Fruit fly (Drosophila melanogaster) whole organism, embryonic: ENCODE results near the gene Cad88C.

Source experiments
- ATbp ChIP-seq: fragments of 200-800 bp; sonication (Bioruptor generic); optimal IDR thresholded peaks from 2 replicates; lab custom pipeline; 2017; ENCODE audit warnings: missing biosample characterization, mild to moderate bottlenecking, missing genetic modification characterization, missing genetic modification reagents
- B-H1 ChIP-seq: fragments of 200-800 bp; sonication (Bioruptor generic); IDR thresholded peaks from 3 replicates; pipeline ENCODE4 v1.3.6; 2022; ENCODE audit warnings: missing biosample characterization, missing genetic modification characterization
- BEAF-32 ChIP-seq: fragments of 200-800 bp; sonication (Bioruptor generic); optimal IDR thresholded peaks from 3 replicates; lab custom pipeline; 2017; ENCODE audit warnings: missing biosample characterization, missing genetic modification characterization, mild to moderate bottlenecking, moderate library complexity, missing genetic modification reagents
- Bteb2 ChIP-seq: fragments of 200-800 bp; sonication (Bioruptor generic); optimal IDR thresholded peaks from 2 replicates; lab custom pipeline; 2016; ENCODE audit warnings: missing biosample characterization, missing genetic modification characterization
- CG10321 ChIP-seq: fragments of 200-800 bp; sonication (Bioruptor generic); IDR thresholded peaks from 2 replicates; pipeline ENCODE4 v1.3.6; 2022; ENCODE audit warnings: missing biosample characterization, missing genetic modification characterization
- CG10565 ChIP-seq: fragments of 200-800 bp; sonication (Bioruptor generic); optimal IDR thresholded peaks from 3 replicates; lab custom pipeline; 2016; ENCODE audit warnings: missing biosample characterization, mild to moderate bottlenecking, missing genetic modification characterization
- CG12071 ChIP-seq: fragments of 200-800 bp; sonication (Bioruptor generic); optimal IDR thresholded peaks from 3 replicates; lab custom pipeline; 2018; ENCODE audit warnings: missing biosample characterization, mild to moderate bottlenecking, missing genetic modification characterization
- CG12155 ChIP-seq: fragments of 200-800 bp; sonication (Bioruptor generic); optimal IDR thresholded peaks from 3 replicates; lab custom pipeline; 2016; ENCODE audit warnings: missing biosample characterization, missing genetic modification characterization
- CG12236 ChIP-seq: fragments of 200-800 bp; sonication (Bioruptor generic); optimal IDR thresholded peaks from 2 replicates; lab custom pipeline; 2016; ENCODE audit warnings: missing biosample characterization, missing genetic modification characterization
- CG12299 ChIP-seq: fragments of 200-800 bp; sonication (Bioruptor generic); optimal IDR thresholded peaks from 2 replicates; lab custom pipeline; 2018; ENCODE audit warnings: missing biosample characterization, mild to moderate bottlenecking, missing genetic modification characterization
- CG13894 ChIP-seq: fragments of 200-800 bp; sonication (Bioruptor generic); optimal IDR thresholded peaks from 3 replicates; lab custom pipeline; 2018; ENCODE audit warnings: missing biosample characterization, mild to moderate bottlenecking, missing genetic modification characterization, moderate library complexity
- CG14965 ChIP-seq: fragments of 200-800 bp; sonication (Bioruptor generic); optimal IDR thresholded peaks from 2 replicates; lab custom pipeline; 2016; ENCODE audit warnings: missing biosample characterization, missing genetic modification characterization, borderline replicate concordance
- CG16813 ChIP-seq: fragments of 200-800 bp; sonication (Bioruptor generic); IDR thresholded peaks from 3 replicates; pipeline ENCODE4 v1.3.6; 2022; ENCODE audit warnings: missing biosample characterization, missing genetic modification characterization; ENCODE audit not compliant: partially characterized antibody
- CG17359 ChIP-seq: fragments of 200-800 bp; sonication (Bioruptor generic); optimal IDR thresholded peaks from 3 replicates; lab custom pipeline; 2018; ENCODE audit warnings: missing biosample characterization, mild to moderate bottlenecking, missing genetic modification characterization, moderate library complexity
- CG1792 ChIP-seq: fragments of 200-800 bp; sonication (Bioruptor generic); optimal IDR thresholded peaks from 2 replicates; lab custom pipeline; 2016; ENCODE audit warnings: missing biosample characterization, missing genetic modification characterization
- CG2678 ChIP-seq: fragments of 200-800 bp; sonication (Bioruptor generic); optimal IDR thresholded peaks from 3 replicates; lab custom pipeline; 2019; ENCODE audit warnings: missing biosample characterization, mild to moderate bottlenecking, missing genetic modification characterization, moderate library complexity
- CG2712 ChIP-seq: fragments of 200-800 bp; optimal IDR thresholded peaks from 3 replicates; lab custom pipeline; 2019; ENCODE audit warnings: missing biosample characterization, mild to moderate bottlenecking, missing genetic modification characterization, moderate library complexity
- CG3407 ChIP-seq: fragments of 200-800 bp; sonication (Bioruptor generic); optimal IDR thresholded peaks from 2 replicates; lab custom pipeline; 2018; ENCODE audit warnings: missing biosample characterization, mild to moderate bottlenecking, missing genetic modification characterization
- CG34422 ChIP-seq: fragments of 200-800 bp; sonication (Bioruptor generic); IDR thresholded peaks from 3 replicates; pipeline ENCODE4 v1.3.6; 2022; ENCODE audit warnings: missing biosample characterization, missing genetic modification characterization
- CG3995 ChIP-seq: fragments of 200-800 bp; sonication (Bioruptor generic); optimal IDR thresholded peaks from 3 replicates; lab custom pipeline; 2016; ENCODE audit warnings: missing biosample characterization, missing genetic modification characterization
- CG4282 ChIP-seq: fragments of 200-800 bp; sonication (Bioruptor generic); optimal IDR thresholded peaks from 2 replicates; lab custom pipeline; 2016; ENCODE audit warnings: missing biosample characterization, missing genetic modification characterization
- CG4328 ChIP-seq: fragments of 200-800 bp; sonication (Bioruptor generic); optimal IDR thresholded peaks from 3 replicates; lab custom pipeline; 2017; ENCODE audit warnings: missing biosample characterization, missing genetic modification reagents, missing genetic modification characterization
- CG4707 ChIP-seq: fragments of 200-800 bp; sonication (Bioruptor generic); optimal IDR thresholded peaks from 2 replicates; lab custom pipeline; 2018; ENCODE audit warnings: missing biosample characterization, mild to moderate bottlenecking, missing genetic modification characterization, moderate library complexity
- CG6654 ChIP-seq: fragments of 200-800 bp; sonication (Bioruptor generic); optimal IDR thresholded peaks from 2 replicates; lab custom pipeline; 2017; ENCODE audit warnings: missing biosample characterization, mild to moderate bottlenecking, missing genetic modification characterization
- CG7963 ChIP-seq: fragments of 200-800 bp; sonication (Bioruptor generic); IDR thresholded peaks from 3 replicates; pipeline ENCODE4 v1.3.6; 2022; ENCODE audit warnings: missing biosample characterization, missing genetic modification characterization; ENCODE audit not compliant: partially characterized antibody
- CG9727 ChIP-seq: fragments of 200-800 bp; sonication (Bioruptor generic); optimal IDR thresholded peaks from 3 replicates; lab custom pipeline; 2017; ENCODE audit warnings: missing biosample characterization, mild to moderate bottlenecking, missing genetic modification characterization
- CG9932 ChIP-seq: fragments of 200-800 bp; sonication (Bioruptor generic); IDR thresholded peaks from 2 replicates; pipeline ENCODE4 v1.3.6; 2022; ENCODE audit warnings: missing biosample characterization, missing genetic modification characterization
- CrebB ChIP-seq: fragments of 200-800 bp; sonication (Bioruptor generic); optimal IDR thresholded peaks from 3 replicates; lab custom pipeline; 2018; ENCODE audit warnings: missing biosample characterization, mild to moderate bottlenecking, missing genetic modification characterization
- D19A ChIP-seq: fragments of 200-800 bp; optimal IDR thresholded peaks from 3 replicates; lab custom pipeline; 2019; ENCODE audit warnings: missing biosample characterization, mild to moderate bottlenecking, missing genetic modification characterization, moderate library complexity
- Dad ChIP-seq: fragments of 200-800 bp; sonication (Bioruptor generic); optimal IDR thresholded peaks from 3 replicates; lab custom pipeline; 2016; ENCODE audit warnings: missing biosample characterization, missing genetic modification characterization
- Dip2 ChIP-seq: fragments of 200-800 bp; sonication (Bioruptor generic); IDR thresholded peaks from 2 replicates; pipeline ENCODE4 v1.3.6; 2022; ENCODE audit warnings: missing biosample characterization, missing genetic modification characterization
- Fer1 ChIP-seq: fragments of 200-800 bp; sonication (Bioruptor generic); optimal IDR thresholded peaks from 2 replicates; lab custom pipeline; 2017; ENCODE audit warnings: missing biosample characterization, mild to moderate bottlenecking, missing genetic modification characterization
- Gug ChIP-seq: fragments of 200-800 bp; sonication (Bioruptor generic); IDR thresholded peaks from 4 replicates; pipeline ENCODE4 v1.3.6; 2022; ENCODE audit warnings: missing biosample characterization, missing genetic modification characterization
- Hey ChIP-seq: fragments of 200-800 bp; sonication (Bioruptor generic); optimal IDR thresholded peaks from 3 replicates; lab custom pipeline; 2018; ENCODE audit warnings: missing biosample characterization, mild to moderate bottlenecking, missing genetic modification characterization
- NC2β ChIP-seq: fragments of 200-800 bp; sonication (Bioruptor generic); optimal IDR thresholded peaks from 2 replicates; lab custom pipeline; 2016; ENCODE audit warnings: missing biosample characterization, missing genetic modification characterization
- Spps ChIP-seq: fragments of 200-800 bp; sonication (Bioruptor generic); optimal IDR thresholded peaks from 2 replicates; lab custom pipeline; 2018; ENCODE audit warnings: missing biosample characterization, mild to moderate bottlenecking, missing genetic modification characterization
- Ssrp ChIP-seq: fragments of 200-800 bp; sonication (Bioruptor generic); optimal IDR thresholded peaks from 2 replicates; lab custom pipeline; 2018; ENCODE audit warnings: missing biosample characterization, mild to moderate bottlenecking, missing genetic modification characterization, moderate library complexity
- bigmax ChIP-seq: fragments of 200-800 bp; sonication (Bioruptor generic); optimal IDR thresholded peaks from 2 replicates; lab custom pipeline; 2018; ENCODE audit warnings: missing biosample characterization, mild to moderate bottlenecking, missing genetic modification characterization
- cas ChIP-seq: fragments of 200-800 bp; sonication (Bioruptor generic); IDR thresholded peaks from 2 replicates; pipeline ENCODE4 v1.3.6; 2022; ENCODE audit warnings: missing biosample characterization, missing genetic modification characterization
- eyg ChIP-seq: fragments of 200-800 bp; sonication (Bioruptor generic); optimal IDR thresholded peaks from 3 replicates; lab custom pipeline; 2016; ENCODE audit warnings: missing biosample characterization, missing genetic modification characterization
- fu2 ChIP-seq: fragments of 200-800 bp; sonication (Bioruptor generic); optimal IDR thresholded peaks from 2 replicates; lab custom pipeline; 2016; ENCODE audit warnings: missing biosample characterization, missing genetic modification characterization
- ind ChIP-seq: fragments of 200-800 bp; sonication (Bioruptor generic); optimal IDR thresholded peaks from 3 replicates; lab custom pipeline; 2016; ENCODE audit warnings: missing biosample characterization, missing genetic modification characterization
- ken ChIP-seq: fragments of 200-800 bp; sonication (Bioruptor generic); IDR thresholded peaks from 3 replicates; pipeline ENCODE4 v1.3.6; 2022; ENCODE audit warnings: missing biosample characterization, missing genetic modification characterization
- org-1 ChIP-seq: fragments of 200-800 bp; sonication (Bioruptor generic); optimal IDR thresholded peaks from 2 replicates; lab custom pipeline; 2017; ENCODE audit warnings: missing biosample characterization, missing genetic modification characterization
- pzg ChIP-seq: fragments of 200-800 bp; sonication (Bioruptor generic); optimal IDR thresholded peaks from 3 replicates; lab custom pipeline; 2018; ENCODE audit warnings: missing biosample characterization, mild to moderate bottlenecking, missing genetic modification characterization, moderate library complexity
- repo ChIP-seq: fragments of 200-800 bp; sonication (Bioruptor generic); optimal IDR thresholded peaks from 2 replicates; lab custom pipeline; 2016; ENCODE audit warnings: missing biosample characterization, missing genetic modification characterization
- shn ChIP-seq: fragments of 200-800 bp; sonication (Bioruptor generic); optimal IDR thresholded peaks from 3 replicates; lab custom pipeline; 2016; ENCODE audit warnings: missing biosample characterization, missing genetic modification characterization
- tap ChIP-seq: fragments of 200-800 bp; optimal IDR thresholded peaks from 3 replicates; lab custom pipeline; 2019; ENCODE audit warnings: missing biosample characterization, mild to moderate bottlenecking, missing genetic modification characterization, moderate library complexity

The Cad88C gene

dm6 chr3R:14654976-14655896 is 25.0 kb downstream of the Cad88C start (continued):
- TF ChIP-seq tap (tag; lab: Kevin White, UChicago) (peak; percentile 93), Ssrp (tag; lab: Kevin White, UChicago) (peak; percentile 88), fu2 (GFP tag; lab: Kevin White, UChicago) (peak; percentile 90), Spps (tag; lab: Kevin White, UChicago) (peak; percentile 80), Dip2 (GFP tag; lab: Robert Waterston, UW) (no peak), Fer1 (peak; percentile 96), cas (GFP tag; lab: Robert Waterston, UW) (peak; percentile 72), CG3407 (GFP tag; lab: Kevin White, UChicago) (peak; percentile 81), CG12236 (GFP tag; lab: Kevin White, UChicago) (peak; percentile 89), CG12155 (GFP tag; lab: Kevin White, UChicago) (peak; percentile 87), CG10321 (GFP tag; lab: Robert Waterston, UW) (peak; percentile 70), ATbp (GFP tag; lab: Kevin White, UChicago) (peak; percentile 89), CG6654 (peak; percentile 70), CG9932 (peak; percentile 92), NC2β (GFP tag; lab: Kevin White, UChicago) (peak; percentile 92), CG3995 (GFP tag; lab: Kevin White, UChicago) (peak; percentile 98), pzg (GFP tag; lab: Kevin White, UChicago) (peak; percentile 43), D19A (peak; percentile 92), repo (GFP tag; lab: Kevin White, UChicago) (peak; percentile 86), Hey (peak; percentile 81), shn (GFP tag; lab: Kevin White, UChicago) (peak; percentile 91), CG2678 (tag; lab: Kevin White, UChicago) (peak; percentile 97), B-H1 (GFP tag; lab: Robert Waterston, UW) (peak; percentile 82), Gug (GFP tag; lab: Robert Waterston, UW) (peak; percentile 85), Dad (GFP tag; lab: Kevin White, UChicago) (peak; percentile 80), bigmax (GFP tag; lab: Kevin White, UChicago) (peak; percentile 56), Bteb2 (GFP tag; lab: Kevin White, UChicago) (peak; percentile 91), eyg (GFP tag; lab: Kevin White, UChicago) (peak; percentile 86), CrebB (tag; lab: Kevin White, UChicago) (peak; percentile 90), BEAF-32 (GFP tag; lab: Kevin White, UChicago) (peak; percentile 83), CG4707 (GFP tag; lab: Kevin White, UChicago) (peak; percentile 83), CG16813 (GFP tag; lab: Robert Waterston, UW) (peak; percentile 55), CG4328 (GFP tag; lab: Kevin White, UChicago) (peak; percentile 93), CG2712 (peak; percentile 93), ind (peak; percentile 91), CG4282 (GFP tag; lab: Kevin White, UChicago) (peak; percentile 84), CG17359 (tag; lab: Kevin White, UChicago) (peak; percentile 94), ken (peak; percentile 93), CG34422 (peak; percentile 84), CG10565 (GFP tag; lab: Kevin White, UChicago) (peak; percentile 55), CG9727 (peak; percentile 95), CG14965 (GFP tag; lab: Kevin White, UChicago) (peak; percentile 41), org-1 (GFP tag; lab: Kevin White, UChicago) (peak; percentile 93), CG12071 (GFP tag; lab: Kevin White, UChicago) (peak; percentile 91), CG13894 (peak; percentile 93), CG1792 (GFP tag; lab: Kevin White, UChicago) (peak; percentile 89), CG7963 (GFP tag; lab: Robert Waterston, UW) (peak; percentile 57; the same call in 2 of the 3 replicates), CG12299 (peak; percentile 90)
